Fruit fly (Drosophila melanogaster) whole organism, prepupa: ENCODE data around the gene Tet.

Experiments
- CG6808 ChIP-seq: fragments of 200-800 bp; sonication (Bioruptor generic); optimal IDR thresholded peaks from 3 replicates; lab custom pipeline; 2017; ENCODE audit warnings: missing biosample characterization, missing genetic modification characterization, mild to moderate bottlenecking, moderate library complexity, missing genetic modification reagents
- CG8119 ChIP-seq: fragments of 200-800 bp; sonication (Bioruptor generic); IDR thresholded peaks from 3 replicates; pipeline ENCODE4 v1.3.6; 2022; ENCODE audit warnings: missing biosample characterization, missing genetic modification characterization
- Hr39 ChIP-seq: fragments of 200-800 bp; sonication (Bioruptor generic); optimal IDR thresholded peaks from 2 replicates; lab custom pipeline; 2016; ENCODE audit warnings: missing biosample characterization, missing genetic modification characterization
- OdsH ChIP-seq: fragments of 200-800 bp; sonication (Bioruptor generic); optimal IDR thresholded peaks from 3 replicates; lab custom pipeline; 2016; ENCODE audit warnings: missing biosample characterization, missing genetic modification characterization
- eg ChIP-seq: fragments of 200-800 bp; sonication (Bioruptor generic); IDR thresholded peaks from 3 replicates; pipeline ENCODE4 v1.3.6; 2022; ENCODE audit warnings: missing biosample characterization, missing genetic modification characterization
- esn ChIP-seq: fragments of 200-800 bp; sonication (Bioruptor generic); optimal IDR thresholded peaks from 2 replicates; lab custom pipeline; 2016; ENCODE audit warnings: missing biosample characterization, mild to moderate bottlenecking, missing genetic modification characterization, moderate library complexity
- vri ChIP-seq: fragments of 200-800 bp; sonication (Bioruptor generic); optimal IDR thresholded peaks from 3 replicates; lab custom pipeline; 2016; ENCODE audit warnings: missing biosample characterization, mild to moderate bottlenecking, missing genetic modification characterization

dm6 chr3L:2809767-2810166, 69.2 kb downstream of the Tet start:
- TF ChIP-seq CG6808, result no peak
- no peak for TF ChIP-seq CG8119 (GFP tag; lab: Robert Waterston, UW)
- TF ChIP-seq eg, result no peak
- no peak for TF ChIP-seq Hr39
- TF ChIP-seq OdsH (GFP tag; lab: Kevin White, UChicago), result no peak
- TF ChIP-seq esn, result no peak
- no peak for TF ChIP-seq vri (GFP tag; lab: Kevin White, UChicago)
